Fruit fly (Drosophila melanogaster): ENCODE results near the gene dnt.

- TF ChIP-seq Sox102F (GFP tag; optimal IDR thresholded peaks at IDR 0.05) (peak; percentile 9), Sox14 (GFP tag; optimal IDR thresholded peaks at IDR 0.05) (no peak), fd59A (GFP tag; optimal IDR thresholded peaks at IDR 0.05) (no peak), net (GFP tag; optimal IDR thresholded peaks at IDR 0.05) (no peak)
Observed at dm6 chr2L:19323530-19324023, 39.5 kb downstream of the dnt start.
